Fruit fly (Drosophila melanogaster) whole organism, embryonic: ENCODE measurements around the gene BCL7-like.
A peak's percentile ranks its signal among the peaks of the same experiment; 100 is the strongest.

ENCODE experiments used
- BtbVII ChIP-seq: fragments of 200-800 bp; sonication (Bioruptor generic); optimal IDR thresholded peaks from 3 replicates; lab custom pipeline; 2017; ENCODE audit warnings: missing biosample characterization, mild to moderate bottlenecking, missing genetic modification characterization
- CG10147 ChIP-seq: fragments of 200-800 bp; sonication (Bioruptor generic); optimal IDR thresholded peaks from 2 replicates; lab custom pipeline; 2019; ENCODE audit warnings: missing biosample characterization, mild to moderate bottlenecking, missing genetic modification characterization, moderate library complexity
- CG10462 ChIP-seq: fragments of 200-800 bp; sonication (Bioruptor generic); optimal IDR thresholded peaks from 2 replicates; lab custom pipeline; 2016; ENCODE audit warnings: missing biosample characterization, missing genetic modification characterization
- CG11093 ChIP-seq: fragments of 200-800 bp; sonication (Bioruptor generic); IDR thresholded peaks from 3 replicates; pipeline ENCODE4 v1.3.6; 2022; ENCODE audit warnings: missing biosample characterization, missing genetic modification characterization
- CG11504 ChIP-seq: fragments of 200-800 bp; sonication (Bioruptor generic); optimal IDR thresholded peaks from 3 replicates; lab custom pipeline; 2019; ENCODE audit warnings: missing biosample characterization, mild to moderate bottlenecking, missing genetic modification characterization, moderate library complexity
- CG15514 ChIP-seq: fragments of 200-800 bp; sonication (Bioruptor generic); optimal IDR thresholded peaks from 3 replicates; lab custom pipeline; 2017; ENCODE audit warnings: missing biosample characterization, missing genetic modification characterization, mild to moderate bottlenecking, moderate library complexity, missing genetic modification reagents
- CG17385 ChIP-seq: fragments of 200-800 bp; sonication (Bioruptor generic); optimal IDR thresholded peaks from 3 replicates; lab custom pipeline; 2018; ENCODE audit warnings: missing biosample characterization, mild to moderate bottlenecking, missing genetic modification characterization
- CG18476 ChIP-seq: fragments of 200-800 bp; sonication (Bioruptor generic); optimal IDR thresholded peaks from 2 replicates; lab custom pipeline; 2016; ENCODE audit warnings: missing biosample characterization, mild to moderate bottlenecking, missing genetic modification characterization
- CG18599 ChIP-seq: fragments of 200-800 bp; sonication (Bioruptor generic); optimal IDR thresholded peaks from 3 replicates; lab custom pipeline; 2017; ENCODE audit warnings: missing biosample characterization, missing genetic modification characterization, mild to moderate bottlenecking, moderate library complexity, missing genetic modification reagents
- CG2199 ChIP-seq: fragments of 200-800 bp; sonication (Bioruptor generic); IDR thresholded peaks from 3 replicates; pipeline ENCODE4 v1.3.6; 2022; ENCODE audit warnings: missing biosample characterization, missing genetic modification characterization
- CG30431 ChIP-seq: fragments of 200-800 bp; sonication (Bioruptor generic); optimal IDR thresholded peaks from 2 replicates; lab custom pipeline; 2017; ENCODE audit warnings: missing biosample characterization, missing genetic modification characterization
- CG31224 ChIP-seq: fragments of 200-800 bp; sonication (Bioruptor generic); IDR thresholded peaks from 2 replicates; pipeline ENCODE4 v1.3.6; 2022; ENCODE audit warnings: missing biosample characterization, missing genetic modification characterization
- CG34422 ChIP-seq: fragments of 200-800 bp; sonication (Bioruptor generic); IDR thresholded peaks from 3 replicates; pipeline ENCODE4 v1.3.6; 2022; ENCODE audit warnings: missing biosample characterization, missing genetic modification characterization
- CG3838 ChIP-seq: fragments of 200-800 bp; sonication (Bioruptor generic); optimal IDR thresholded peaks from 3 replicates; lab custom pipeline; 2016; ENCODE audit warnings: missing biosample characterization, missing genetic modification characterization
- CG4282 ChIP-seq: fragments of 200-800 bp; sonication (Bioruptor generic); optimal IDR thresholded peaks from 2 replicates; lab custom pipeline; 2016; ENCODE audit warnings: missing biosample characterization, missing genetic modification characterization
- CG4617 ChIP-seq: fragments of 200-800 bp; sonication (Bioruptor generic); optimal IDR thresholded peaks from 3 replicates; lab custom pipeline; 2016; ENCODE audit warnings: missing biosample characterization, missing genetic modification characterization, borderline replicate concordance
- CG5953 ChIP-seq: fragments of 200-800 bp; sonication (Bioruptor generic); IDR thresholded peaks from 2 replicates; pipeline ENCODE4 v1.3.6; 2022; ENCODE audit warnings: missing biosample characterization, missing genetic modification characterization
- CG7745 ChIP-seq: fragments of 200-800 bp; sonication (Bioruptor generic); optimal IDR thresholded peaks from 2 replicates; lab custom pipeline; 2018; ENCODE audit warnings: missing biosample characterization, mild to moderate bottlenecking, missing genetic modification characterization, moderate library complexity
- CG7839 ChIP-seq: fragments of 200-800 bp; sonication (Bioruptor generic); optimal IDR thresholded peaks from 3 replicates; lab custom pipeline; 2018; ENCODE audit warnings: missing biosample characterization, mild to moderate bottlenecking, missing genetic modification characterization, moderate library complexity
- CG9797 ChIP-seq: fragments of 200-800 bp; sonication (Bioruptor generic); optimal IDR thresholded peaks from 3 replicates; lab custom pipeline; 2018; ENCODE audit warnings: missing biosample characterization, mild to moderate bottlenecking, missing genetic modification characterization
- Dek ChIP-seq: fragments of 200-800 bp; sonication (Bioruptor generic); optimal IDR thresholded peaks from 3 replicates; lab custom pipeline; 2019; ENCODE audit warnings: missing biosample characterization, mild to moderate bottlenecking, missing genetic modification characterization, moderate library complexity
- Dref ChIP-seq: fragments of 200-800 bp; sonication (Bioruptor generic); IDR thresholded peaks from 2 replicates; pipeline ENCODE4 v1.3.6; 2022; ENCODE audit warnings: missing biosample characterization, missing genetic modification characterization
- Ets65A ChIP-seq: fragments of 200-800 bp; sonication (Bioruptor generic); peaks from one replicate; lab custom pipeline; 2016; ENCODE audit warnings: missing biosample characterization, missing genetic modification characterization
- Ets97D ChIP-seq: fragments of 200-800 bp; sonication (Bioruptor generic); optimal IDR thresholded peaks from 3 replicates; lab custom pipeline; 2016; ENCODE audit warnings: missing biosample characterization, missing genetic modification characterization
- Gsc ChIP-seq: fragments of 200-800 bp; sonication (Bioruptor generic); IDR thresholded peaks from 2 replicates; pipeline ENCODE4 v1.3.6; 2022; ENCODE audit warnings: missing biosample characterization, missing genetic modification characterization
- H2.0 ChIP-seq: fragments of 200-800 bp; sonication (Bioruptor generic); IDR thresholded peaks from 2 replicates; pipeline ENCODE4 v1.3.6; 2022; ENCODE audit warnings: missing biosample characterization, missing genetic modification characterization
- MTF-1 ChIP-seq: fragments of 200-800 bp; sonication (Bioruptor generic); optimal IDR thresholded peaks from 2 replicates; lab custom pipeline; 2018; ENCODE audit warnings: missing biosample characterization, mild to moderate bottlenecking, missing genetic modification characterization, borderline replicate concordance
- Med ChIP-seq: fragments of 200-800 bp; sonication (Bioruptor generic); peaks from one replicate; lab custom pipeline; 2016; ENCODE audit warnings: missing biosample characterization, missing genetic modification characterization, mild to moderate bottlenecking, inconsistent platforms, moderate library complexity
- NK7.1 ChIP-seq: fragments of 200-800 bp; sonication (Bioruptor generic); optimal IDR thresholded peaks from 3 replicates; lab custom pipeline; 2016; ENCODE audit warnings: missing biosample characterization, missing genetic modification characterization
- Sin3A ChIP-seq: fragments of >200 bp; optimal IDR thresholded peaks from 2 replicates; lab custom pipeline; 2018
- Sox100B ChIP-seq: fragments of 200-800 bp; sonication (Bioruptor generic); optimal IDR thresholded peaks from 3 replicates; lab custom pipeline; 2018; ENCODE audit warnings: missing biosample characterization, mild to moderate bottlenecking, missing genetic modification characterization
- Taf1 ChIP-seq: fragments of 200-800 bp; sonication (Bioruptor generic); IDR thresholded peaks from 2 replicates; pipeline ENCODE4 v1.3.6; 2022; ENCODE audit warnings: missing biosample characterization, missing genetic modification characterization
- Trl ChIP-seq, 3 experiments: fragments of >200 bp in 2 of 3; fragments of 200-800 bp in 1 of 3; sonication (Bioruptor generic) in 1 of 3; optimal IDR thresholded peaks; 2 replicates in 1 of 3; 3 replicates in 2 of 3; lab custom pipeline; 2016 to 2017; ENCODE audit warnings: missing biosample characterization in 1 of 3, missing genetic modification characterization in 1 of 3
- bcd ChIP-seq: fragments of 200-800 bp; sonication (Bioruptor generic); optimal IDR thresholded peaks from 2 replicates; lab custom pipeline; 2017; ENCODE audit warnings: missing biosample characterization, mild to moderate bottlenecking, missing genetic modification characterization
- btn ChIP-seq: fragments of 200-800 bp; sonication (Bioruptor generic); optimal IDR thresholded peaks from 2 replicates; lab custom pipeline; 2016; ENCODE audit warnings: missing biosample characterization, missing genetic modification characterization
- chif ChIP-seq, 2 experiments: fragments of 200-800 bp; sonication (Bioruptor generic); optimal IDR thresholded peaks; 3 replicates each; lab custom pipeline; 2016; ENCODE audit warnings: missing biosample characterization in 2 of 2, missing genetic modification characterization in 2 of 2
- crol ChIP-seq: fragments of 200-800 bp; sonication (Bioruptor generic); IDR thresholded peaks from 2 replicates; pipeline ENCODE4 v1.3.6; 2022; ENCODE audit warnings: missing biosample characterization, missing genetic modification characterization
- cwo ChIP-seq: fragments of 200-800 bp; sonication (Bioruptor generic); optimal IDR thresholded peaks from 3 replicates; lab custom pipeline; 2017; ENCODE audit warnings: missing biosample characterization, missing genetic modification characterization, mild to moderate bottlenecking, moderate library complexity, missing genetic modification reagents
- dpn ChIP-seq, 2 experiments: fragments of 200-800 bp; sonication (Bioruptor generic); optimal IDR thresholded peaks; 3 replicates each; lab custom pipeline; 2016; ENCODE audit warnings: missing biosample characterization in 2 of 2, missing genetic modification characterization in 2 of 2
- fd96Cb ChIP-seq: fragments of 200-800 bp; sonication (Bioruptor generic); optimal IDR thresholded peaks from 2 replicates; lab custom pipeline; 2018; ENCODE audit warnings: missing biosample characterization, mild to moderate bottlenecking, missing genetic modification characterization, moderate library complexity
- ftz-f1 ChIP-seq: fragments of 200-800 bp; sonication (Bioruptor generic); optimal IDR thresholded peaks from 2 replicates; lab custom pipeline; 2016; ENCODE audit warnings: missing biosample characterization, missing genetic modification characterization
- gem ChIP-seq: fragments of 200-800 bp; sonication (Bioruptor generic); optimal IDR thresholded peaks from 2 replicates; lab custom pipeline; 2019; ENCODE audit warnings: missing biosample characterization, mild to moderate bottlenecking, missing genetic modification characterization, moderate library complexity
- nom ChIP-seq: fragments of 200-800 bp; sonication (Bioruptor generic); optimal IDR thresholded peaks from 2 replicates; lab custom pipeline; 2017; ENCODE audit warnings: missing biosample characterization, missing genetic modification characterization, mild to moderate bottlenecking, moderate library complexity, missing genetic modification reagents
- ranshi ChIP-seq: fragments of 200-800 bp; sonication (Bioruptor generic); IDR thresholded peaks from 2 replicates; pipeline ENCODE4 v1.3.6; 2022; ENCODE audit warnings: missing biosample characterization, missing genetic modification characterization
- run ChIP-seq: fragments of 200-800 bp; sonication (Bioruptor generic); optimal IDR thresholded peaks from 3 replicates; lab custom pipeline; 2018; ENCODE audit warnings: missing biosample characterization, mild to moderate bottlenecking, missing genetic modification characterization
- sd ChIP-seq: fragments of 200-800 bp; sonication (Bioruptor generic); optimal IDR thresholded peaks from 3 replicates; lab custom pipeline; 2018; ENCODE audit warnings: missing biosample characterization, mild to moderate bottlenecking, missing genetic modification characterization, moderate library complexity
- tio ChIP-seq: fragments of 200-800 bp; sonication (Bioruptor generic); optimal IDR thresholded peaks from 2 replicates; lab custom pipeline; 2017; ENCODE audit warnings: missing biosample characterization, missing genetic modification characterization, inconsistent platforms
- unpg ChIP-seq: fragments of 200-800 bp; sonication (Bioruptor generic); optimal IDR thresholded peaks from 3 replicates; lab custom pipeline; 2018; ENCODE audit warnings: missing biosample characterization, mild to moderate bottlenecking, missing genetic modification characterization, moderate library complexity
- vvl ChIP-seq: fragments of 200-800 bp; sonication (Bioruptor generic); IDR thresholded peaks from 2 replicates; pipeline ENCODE4 v1.3.6; 2022; ENCODE audit warnings: missing biosample characterization, missing genetic modification characterization

The BCL7-like gene

DNA sequence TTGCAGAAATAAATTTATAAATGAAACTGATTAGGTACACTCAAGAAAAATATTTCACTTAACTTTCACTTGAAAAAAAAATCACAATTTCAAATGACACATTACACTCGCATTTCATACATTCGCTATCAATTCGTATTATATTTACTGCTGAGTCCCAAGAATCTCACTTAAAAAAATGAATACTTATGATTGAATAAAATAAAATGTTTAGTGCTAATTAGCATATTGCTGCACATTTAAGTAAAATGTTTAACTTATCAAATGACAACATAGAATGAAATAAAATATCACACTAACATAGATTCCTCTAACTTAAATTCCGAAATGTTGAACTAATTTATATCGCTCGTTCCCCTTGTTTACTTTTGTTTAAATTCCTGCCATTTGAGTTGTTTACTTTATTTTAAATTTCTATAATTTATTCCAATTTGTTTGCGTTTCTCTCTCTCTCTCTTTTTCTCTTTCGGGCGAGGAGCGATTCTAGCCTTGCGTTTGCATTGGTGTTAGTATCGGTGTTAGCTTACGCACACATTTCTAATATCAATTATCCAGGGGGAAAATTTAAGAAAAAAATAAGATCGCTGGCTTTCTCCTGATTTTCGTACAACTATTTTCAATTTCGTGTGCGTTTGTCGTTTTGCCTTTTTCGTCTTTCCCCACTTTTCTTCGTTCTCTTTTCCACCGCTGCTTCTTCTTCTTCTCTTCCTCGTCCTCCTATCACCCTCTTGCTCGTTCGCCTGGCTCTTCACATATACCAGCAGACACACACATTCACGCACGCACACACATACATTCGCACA is 1.0 kb upstream of the BCL7-like start:
- TF ChIP-seq Trl (optimal IDR thresholded peaks at IDR 0.05; lab: Kevin White, UChicago) (peak in 1 of 2 experiments; percentile 46), Trl (GFP tag; optimal IDR thresholded peaks at IDR 0.05; lab: Kevin White, UChicago) (no peak), tio (no peak), gem (tag; lab: Kevin White, UChicago) (peak; percentile 15), vvl (peak; percentile 39; the same call in 1 of the 2 replicates), CG30431 (GFP tag; lab: Kevin White, UChicago) (no peak), CG15514 (no peak), CG2199 (0 out of 3 replicates have a peak, but pooled peaks have one; percentile 28), CG31224 (no peak), CG4617 (GFP tag; lab: Kevin White, UChicago) (no peak), ranshi (GFP tag; lab: Robert Waterston, UW) (no peak), chif (GFP tag; optimal IDR thresholded peaks at IDR 0.05; lab: Kevin White, UChicago) (no peak), Med (GFP tag; lab: Kevin White, UChicago) (peak; percentile 47), Sin3A (lab: Kevin White, UChicago) (no peak), Ets97D (GFP tag; lab: Kevin White, UChicago) (no peak), btn (no peak), H2.0 (GFP tag; lab: Robert Waterston, UW) (no peak), NK7.1 (GFP tag; lab: Kevin White, UChicago) (no peak), Sox100B (peak; percentile 13), CG34422 (0 out of 3 replicates have a peak, but pooled peaks have one; percentile 27), CG17385 (GFP tag; lab: Kevin White, UChicago) (peak; percentile 96), MTF-1 (GFP tag; lab: Kevin White, UChicago) (no peak), ftz-f1 (GFP tag; lab: Kevin White, UChicago) (no peak), CG10147 (no peak), CG18599 (GFP tag; lab: Kevin White, UChicago) (peak; percentile 34), CG3838 (GFP tag; lab: Kevin White, UChicago) (no peak), CG18476 (no peak), CG4282 (GFP tag; lab: Kevin White, UChicago) (no peak), Gsc (no peak), CG9797 (no peak), Dref (GFP tag; lab: Robert Waterston, UW) (no peak), unpg (GFP tag; lab: Kevin White, UChicago) (peak; percentile 1), CG11093 (GFP tag; lab: Robert Waterston, UW) (no peak), dpn (GFP tag; optimal IDR thresholded peaks at IDR 0.05; lab: Kevin White, UChicago) (no peak), run (tag; lab: Kevin White, UChicago) (no peak), Taf1 (no peak), CG10462 (GFP tag; lab: Kevin White, UChicago) (no peak), crol (GFP tag; lab: Robert Waterston, UW) (peak; percentile 82), fd96Cb (tag; lab: Kevin White, UChicago) (peak; percentile 7), Dek (no peak), CG5953 (no peak), CG11504 (tag; lab: Kevin White, UChicago) (no peak), sd (tag; lab: Kevin White, UChicago) (peak; percentile 23), CG7839 (tag; lab: Kevin White, UChicago) (no peak), nom (GFP tag; lab: Kevin White, UChicago) (peak; percentile 70), Ets65A (GFP tag; lab: Kevin White, UChicago) (no peak), bcd (GFP tag; lab: Kevin White, UChicago) (no peak), CG7745 (tag; lab: Kevin White, UChicago) (no peak), cwo (GFP tag; lab: Kevin White, UChicago) (no peak), BtbVII (GFP tag; lab: Kevin White, UChicago) (peak; percentile 57)
